Worm (Caenorhabditis elegans): Measurements from ENCODE around the gene Y11D7A.8.

Y11D7A.8 gene

ce11 chrIV:9224825-9225224, 26.4 kb upstream of the Y11D7A.8 start, which contains the start of gene C46C2.3:
Gene C46C2.3 (plus strand): TSS chrIV:9225125.
- no peak for TF ChIP-seq unc-120 (tag; optimal IDR thresholded peaks at IDR 0.05; ENCODE audit: poor library complexity, severe bottlenecking)
- no peak for TF ChIP-seq sptf-1 (tag; optimal IDR thresholded peaks at IDR 0.05)
- no peak for TF ChIP-seq ceh-83 (GFP tag; optimal IDR thresholded peaks at IDR 0.05)
- TF ChIP-seq bed-3 (GFP tag; optimal IDR thresholded peaks at IDR 0.05), result no peak
- no peak for TF ChIP-seq ztf-11 (tag; optimal IDR thresholded peaks at IDR 0.05)
- TF ChIP-seq blmp-1 (tag; optimal IDR thresholded peaks at IDR 0.05), result no peak
- TF ChIP-seq zip-8 (tag; optimal IDR thresholded peaks at IDR 0.05), result no peak
- no peak for TF ChIP-seq nhr-12 (tag; optimal IDR thresholded peaks at IDR 0.05)
- no peak for TF ChIP-seq nhr-28 (tag; optimal IDR thresholded peaks at IDR 0.05)
- TF ChIP-seq unc-39 (tag; optimal IDR thresholded peaks at IDR 0.05), result no peak
- no peak for TF ChIP-seq pha-4 (tag; optimal IDR thresholded peaks at IDR 0.05)
- no peak for TF ChIP-seq unc-62 (GFP tag; optimal IDR thresholded peaks at IDR 0.05)
- TF ChIP-seq ham-2 (GFP tag; optimal IDR thresholded peaks at IDR 0.05), result no peak
- no peak for TF ChIP-seq M03D4.4 (tag; optimal IDR thresholded peaks at IDR 0.05)
- TF ChIP-seq elt-1 (tag; optimal IDR thresholded peaks at IDR 0.05; ENCODE audit: borderline replicate concordance, insufficient read depth), result no peak

ce11 chrIV:9227650-9228049, 23.5 kb upstream of the Y11D7A.8 start:
- no peak for TF ChIP-seq lsy-2 (tag; optimal IDR thresholded peaks at IDR 0.05)
- no peak for TF ChIP-seq nhr-76 (tag; optimal IDR thresholded peaks at IDR 0.05)
- TF ChIP-seq unc-39 (tag; optimal IDR thresholded peaks at IDR 0.05), result no peak
- TF ChIP-seq M03D4.4 (tag; optimal IDR thresholded peaks at IDR 0.05), result no peak
- no peak for TF ChIP-seq elt-3 (tag; optimal IDR thresholded peaks at IDR 0.05)
- TF ChIP-seq hlh-1 (tag; optimal IDR thresholded peaks at IDR 0.05), result no peak
- TF ChIP-seq ceh-39 (tag; optimal IDR thresholded peaks at IDR 0.05), result no peak
- TF ChIP-seq sem-2 (GFP tag; optimal IDR thresholded peaks at IDR 0.05), result no peak
- no peak for TF ChIP-seq flh-1 (GFP tag; optimal IDR thresholded peaks at IDR 0.05)
- no peak for TF ChIP-seq tbx-8 (GFP tag; optimal IDR thresholded peaks at IDR 0.05)
- no peak for TF ChIP-seq lin-13 (tag; optimal IDR thresholded peaks at IDR 0.05)
- no peak for TF ChIP-seq zip-8 (tag; optimal IDR thresholded peaks at IDR 0.05)

ce11 chrIV:9232421-9233141, 18.6 kb upstream of the Y11D7A.8 start, which contains the start of gene Y11D7A.3:
Gene Y11D7A.3 (plus strand): TSS chrIV:9233091.
- no peak for TF ChIP-seq ztf-11 (tag; optimal IDR thresholded peaks at IDR 0.05)
- no peak for TF ChIP-seq mab-5 (tag; optimal IDR thresholded peaks at IDR 0.05)
- TF ChIP-seq ham-2 (GFP tag; optimal IDR thresholded peaks at IDR 0.05), result no peak
- no peak for TF ChIP-seq unc-120 (tag; optimal IDR thresholded peaks at IDR 0.05; ENCODE audit: poor library complexity, severe bottlenecking)
- TF ChIP-seq lin-32 (GFP tag; optimal IDR thresholded peaks at IDR 0.05), result no peak
- no peak for TF ChIP-seq nhr-28 (tag; optimal IDR thresholded peaks at IDR 0.05)
- no peak for TF ChIP-seq ceh-83 (GFP tag; optimal IDR thresholded peaks at IDR 0.05)
- no peak for TF ChIP-seq hlh-1 (tag; optimal IDR thresholded peaks at IDR 0.05)
- no peak for TF ChIP-seq ceh-43 (GFP tag; optimal IDR thresholded peaks at IDR 0.05)
- TF ChIP-seq elt-3 (tag; optimal IDR thresholded peaks at IDR 0.05), result no peak
- no peak for TF ChIP-seq lsy-2 (tag; optimal IDR thresholded peaks at IDR 0.05)
- no peak for TF ChIP-seq nhr-12 (tag; optimal IDR thresholded peaks at IDR 0.05)
- no peak for TF ChIP-seq blmp-1 (tag; optimal IDR thresholded peaks at IDR 0.05)
- TF ChIP-seq tbx-8 (GFP tag; optimal IDR thresholded peaks at IDR 0.05), result no peak
- TF ChIP-seq nhr-2 (tag; optimal IDR thresholded peaks at IDR 0.05), result no peak
- no peak for TF ChIP-seq mep-1 (tag; optimal IDR thresholded peaks at IDR 0.05)
- no peak for TF ChIP-seq drap-1 (GFP tag; optimal IDR thresholded peaks at IDR 0.05)
- no peak for TF ChIP-seq unc-39 (tag; optimal IDR thresholded peaks at IDR 0.05)
- TF ChIP-seq zip-8 (tag; optimal IDR thresholded peaks at IDR 0.05), result no peak

- no peak for TF ChIP-seq blmp-1 (tag; optimal IDR thresholded peaks at IDR 0.05)
- no peak for TF ChIP-seq mls-2 (tag; optimal IDR thresholded peaks at IDR 0.05)
- no peak for TF ChIP-seq ceh-39 (tag; optimal IDR thresholded peaks at IDR 0.05)
- no peak for TF ChIP-seq ham-2 (GFP tag; optimal IDR thresholded peaks at IDR 0.05)
Observed at ce11 chrIV:9239151-9239550, 12.0 kb upstream of the Y11D7A.8 start.

ce11 chrIV:9243670-9244069, 7.5 kb upstream of the Y11D7A.8 start, which contains the start of gene rab-28:
Gene rab-28 (minus strand): TSS chrIV:9244012.
- no peak for TF ChIP-seq lin-13 (tag; optimal IDR thresholded peaks at IDR 0.05)
- no peak for TF ChIP-seq bed-3 (GFP tag; optimal IDR thresholded peaks at IDR 0.05)
- no peak for TF ChIP-seq elt-1 (tag; optimal IDR thresholded peaks at IDR 0.05; ENCODE audit: borderline replicate concordance, insufficient read depth)

Measured in whole organism, mixed stage, embryonic.